Fruit fly (Drosophila melanogaster) whole organism: ENCODE data around the gene Atg6.

Source experiments
- CG8478 ChIP-seq: fragments of >200 bp; optimal IDR thresholded peaks from 2 replicates; lab custom pipeline; 2018; ENCODE audit warnings: inconsistent platforms
- EcR ChIP-seq, 2 experiments: fragments of >200 bp; optimal IDR thresholded peaks; 2 replicates each; lab custom pipeline; 2017; ENCODE audit warnings: missing biosample characterization in 2 of 2, missing genetic modification characterization in 2 of 2, missing genetic modification reagents in 2 of 2
- psq ChIP-seq: fragments of >200 bp; optimal IDR thresholded peaks from 2 replicates; lab custom pipeline; 2017
- usp ChIP-seq: fragments of >200 bp; optimal IDR thresholded peaks from 2 replicates; lab custom pipeline; 2017; ENCODE audit warnings: missing biosample characterization, missing genetic modification characterization, mixed read lengths

dm6 chr3R:24015449-24015848, 35.1 kb downstream of the Atg6 start:
- TF ChIP-seq psq (no peak), EcR (GFP tag; optimal IDR thresholded peaks at IDR 0.05; lab: Kevin White, UChicago) (no peak), CG8478 (lab: Kevin White, UChicago) (no peak), usp (GFP tag; lab: Kevin White, UChicago) (no peak)
